Fruit fly (Drosophila melanogaster): ENCODE data around the gene pst.

Gene pst

DNA sequence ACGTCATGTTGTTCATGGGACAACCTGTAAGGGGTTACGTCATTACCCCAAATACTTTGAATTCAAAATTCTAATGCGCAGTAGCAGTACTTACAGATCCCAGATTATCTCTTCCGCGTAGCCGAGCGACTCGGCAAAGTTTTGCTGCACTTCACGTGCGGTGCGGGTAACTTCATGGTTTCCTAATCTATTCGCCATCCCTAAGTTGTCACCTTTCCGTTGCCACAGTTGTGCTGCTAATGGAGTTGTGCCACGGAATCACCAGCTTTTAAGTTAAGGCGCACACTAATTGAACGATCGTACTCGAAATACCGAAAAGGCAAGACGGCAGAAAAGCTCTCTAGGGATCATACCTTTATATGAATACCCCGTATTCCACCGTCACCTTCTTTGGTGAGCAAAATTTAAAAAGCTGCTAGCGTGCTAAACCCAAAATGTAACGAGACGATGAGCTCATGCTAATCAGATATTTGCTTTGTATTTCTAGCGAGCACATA, at the start of gene pst:
TSS of gene pst (minus strand) at position 437 of the 497 bp plus-strand sequence.
- TF ChIP-seq psq (optimal IDR thresholded peaks at IDR 0.05) (no peak), insv (optimal IDR thresholded peaks at IDR 0.05) (no peak), Myc (optimal IDR thresholded peaks at IDR 0.05) (no peak), h (optimal IDR thresholded peaks at IDR 0.05) (no peak), Sin3A (optimal IDR thresholded peaks at IDR 0.05) (no peak), ttk (optimal IDR thresholded peaks at IDR 0.05) (no peak)

DNA sequence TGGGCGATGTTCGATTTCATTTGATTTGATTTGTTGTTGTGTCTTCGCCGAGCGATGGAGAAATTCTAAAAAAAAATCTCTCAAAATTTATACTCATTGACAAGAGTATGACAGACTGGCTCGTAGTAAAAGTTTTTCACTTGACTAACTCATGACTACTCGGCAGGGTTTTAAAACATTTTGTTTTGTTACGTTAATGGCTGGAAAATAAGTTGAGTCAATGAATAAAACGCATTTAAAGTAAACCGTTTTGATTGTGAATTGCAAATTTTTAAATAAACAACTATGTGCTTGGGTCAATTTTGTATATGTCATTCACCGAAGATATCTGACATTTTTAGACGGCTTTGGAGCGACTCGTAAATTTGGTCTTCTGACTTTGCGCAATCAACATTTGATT, 44.0 kb upstream of the pst start, which contains the start of gene CG8560:
TSS of gene CG8560 (minus strand) at position 101 of the 400 bp plus-strand sequence.
- TF ChIP-seq Myc (optimal IDR thresholded peaks at IDR 0.05) (no peak), ttk (optimal IDR thresholded peaks at IDR 0.05) (no peak), h (optimal IDR thresholded peaks at IDR 0.05) (no peak), Sin3A (optimal IDR thresholded peaks at IDR 0.05) (no peak), psq (optimal IDR thresholded peaks at IDR 0.05) (no peak), insv (optimal IDR thresholded peaks at IDR 0.05) (no peak)

DNA sequence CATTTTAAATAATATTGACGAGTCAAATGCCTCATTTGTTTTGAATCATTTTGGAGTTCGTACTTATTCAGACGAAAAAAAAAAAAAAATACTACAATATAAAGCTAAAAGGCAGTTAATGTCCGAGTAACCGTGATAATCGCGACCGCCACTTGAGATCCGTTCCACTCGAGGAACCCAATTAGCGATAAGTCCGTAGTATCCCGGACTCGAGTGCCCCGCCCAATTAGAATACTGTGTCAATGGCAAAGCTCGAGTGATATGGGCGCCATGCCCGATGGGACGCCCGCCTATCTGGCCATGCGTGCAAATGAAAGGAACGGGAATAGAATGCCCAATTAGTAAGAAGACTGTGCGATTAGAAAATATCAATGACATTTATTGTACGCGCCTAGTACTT, 41.9 kb upstream of the pst start:
- TF ChIP-seq insv (optimal IDR thresholded peaks at IDR 0.05) (no peak), psq (optimal IDR thresholded peaks at IDR 0.05) (no peak), ttk (optimal IDR thresholded peaks at IDR 0.05) (no peak), Sin3A (optimal IDR thresholded peaks at IDR 0.05) (no peak), Myc (optimal IDR thresholded peaks at IDR 0.05) (no peak), h (optimal IDR thresholded peaks at IDR 0.05) (no peak)

DNA sequence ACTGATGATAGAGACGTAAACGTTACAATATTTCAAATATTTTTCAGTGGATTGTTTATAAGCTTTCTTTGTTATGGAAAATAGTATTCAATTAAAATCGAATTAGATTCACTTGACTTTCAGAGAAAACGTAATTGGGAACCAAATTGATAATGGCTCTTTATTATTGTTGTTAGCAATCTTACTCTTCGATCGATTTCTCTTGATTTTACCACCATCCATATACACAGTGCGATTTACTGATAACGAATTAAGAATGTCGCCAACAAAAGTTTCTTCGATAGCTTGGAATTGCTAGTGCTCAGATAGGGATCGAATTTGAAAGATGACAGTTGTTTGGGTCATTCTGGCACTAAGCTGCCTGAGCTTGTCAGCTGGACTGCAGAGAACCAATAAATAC, 39.7 kb upstream of the pst start, which contains the start of gene CG18417:
TSS of gene CG18417 (plus strand) at position 301 of the 400 bp plus-strand sequence.
- TF ChIP-seq Myc (optimal IDR thresholded peaks at IDR 0.05) (no peak), psq (optimal IDR thresholded peaks at IDR 0.05) (no peak), ttk (optimal IDR thresholded peaks at IDR 0.05) (no peak), h (optimal IDR thresholded peaks at IDR 0.05) (no peak), Sin3A (optimal IDR thresholded peaks at IDR 0.05) (no peak), insv (optimal IDR thresholded peaks at IDR 0.05) (no peak)

DNA sequence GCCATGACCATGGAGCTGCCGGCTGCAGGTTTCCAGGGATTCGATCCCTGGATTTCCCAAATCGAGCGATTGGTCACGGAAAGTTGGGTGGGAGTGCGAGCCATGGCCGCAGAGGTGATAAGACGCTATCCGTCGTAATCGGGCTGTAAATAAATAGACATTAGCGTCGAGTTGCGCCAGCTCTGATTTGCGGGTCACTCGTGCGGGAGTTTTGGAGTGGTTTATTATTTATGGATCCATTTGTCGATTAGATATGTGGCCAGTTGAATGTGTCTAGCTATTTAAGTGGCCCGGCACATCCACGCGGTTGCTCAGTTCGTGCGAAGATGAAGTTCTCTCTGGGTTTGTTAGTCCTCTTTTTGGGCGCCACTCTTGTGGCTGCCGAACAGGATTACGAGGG, 37.9 kb upstream of the pst start, which contains the start of gene CG8562:
TSS of gene CG8562 (plus strand) at position 307 of the 400 bp plus-strand sequence.
- TF ChIP-seq psq (optimal IDR thresholded peaks at IDR 0.05) = no peak
- TF ChIP-seq insv (optimal IDR thresholded peaks at IDR 0.05) = no peak
- no peak for TF ChIP-seq Myc (optimal IDR thresholded peaks at IDR 0.05)
- no peak for TF ChIP-seq Sin3A (optimal IDR thresholded peaks at IDR 0.05)
- TF ChIP-seq h (optimal IDR thresholded peaks at IDR 0.05) = no peak
- TF ChIP-seq ttk (optimal IDR thresholded peaks at IDR 0.05) = no peak

DNA sequence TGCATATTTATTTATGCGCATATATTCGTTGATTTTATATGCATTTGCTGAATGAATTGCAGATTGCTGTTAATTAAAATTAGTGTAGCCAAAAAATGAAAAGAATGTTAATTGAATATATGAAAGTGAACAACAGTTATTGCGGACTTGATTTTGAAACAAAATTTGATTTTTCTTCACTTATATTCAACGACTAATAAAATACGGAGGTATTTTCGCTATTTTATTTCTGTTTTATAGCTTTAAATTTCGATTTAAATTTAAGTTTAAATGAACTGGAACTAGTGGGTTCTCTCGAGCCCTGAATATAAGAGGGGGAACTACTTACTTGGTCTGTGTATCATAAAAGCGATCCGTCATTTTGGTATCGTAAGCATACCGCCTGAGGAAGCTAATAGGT, 36.0 kb upstream of the pst start, which contains the start of gene CG32379:
TSS of gene CG32379 (plus strand) at position 301 of the 400 bp plus-strand sequence.
- TF ChIP-seq h (optimal IDR thresholded peaks at IDR 0.05) = no peak
- no peak for TF ChIP-seq psq (optimal IDR thresholded peaks at IDR 0.05)
- TF ChIP-seq Sin3A (optimal IDR thresholded peaks at IDR 0.05) = no peak
- TF ChIP-seq insv (optimal IDR thresholded peaks at IDR 0.05) = no peak
- TF ChIP-seq Myc (optimal IDR thresholded peaks at IDR 0.05) = no peak
- no peak for TF ChIP-seq ttk (optimal IDR thresholded peaks at IDR 0.05)

DNA sequence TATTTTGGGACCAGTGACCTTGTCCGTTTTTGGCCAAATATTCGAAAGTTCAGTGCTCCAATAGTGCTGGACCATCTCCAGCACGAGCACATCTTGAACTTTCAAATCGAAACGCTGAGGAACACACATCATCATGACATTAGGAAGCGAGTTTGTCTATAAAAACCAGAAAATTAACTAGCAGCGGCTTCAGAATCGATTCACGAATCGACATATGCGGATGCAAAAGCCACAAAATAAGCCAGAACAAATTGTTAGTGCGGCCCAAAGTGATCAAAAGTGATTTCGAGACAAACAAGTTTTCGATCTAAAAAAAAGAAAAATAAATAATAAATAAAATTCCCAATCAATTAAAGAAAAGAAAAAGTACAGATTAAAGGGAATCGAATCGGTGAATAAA, 30.4 kb upstream of the pst start, which contains the start of gene CG8563:
TSS of gene CG8563 (plus strand) at position 301 of the 400 bp plus-strand sequence.
- TF ChIP-seq Myc (optimal IDR thresholded peaks at IDR 0.05) = no peak
- TF ChIP-seq insv (optimal IDR thresholded peaks at IDR 0.05) = no peak
- TF ChIP-seq psq (optimal IDR thresholded peaks at IDR 0.05) = no peak
- TF ChIP-seq h (optimal IDR thresholded peaks at IDR 0.05) = no peak
- TF ChIP-seq ttk (optimal IDR thresholded peaks at IDR 0.05) = no peak
- no peak for TF ChIP-seq Sin3A (optimal IDR thresholded peaks at IDR 0.05)

DNA sequence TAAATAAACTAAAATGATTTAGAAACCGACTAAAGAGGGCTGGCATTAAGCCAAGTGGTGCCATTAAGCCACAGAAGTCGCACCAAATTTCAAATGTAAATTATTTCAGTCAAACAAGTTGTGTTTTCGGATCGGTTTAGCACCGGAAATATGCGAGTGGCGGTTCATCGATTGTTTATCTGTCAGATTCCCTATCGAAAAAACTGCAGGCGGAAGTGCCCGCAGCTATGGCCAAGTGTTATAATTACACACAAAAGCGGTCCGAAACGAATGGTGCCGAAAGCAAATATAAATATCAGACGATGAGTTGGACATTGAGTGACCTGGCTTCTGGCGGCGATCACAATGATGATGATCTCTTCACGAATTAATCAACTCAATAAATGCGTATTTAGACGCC, 29.9 kb upstream of the pst start:
- TF ChIP-seq Myc (optimal IDR thresholded peaks at IDR 0.05) (no peak), h (optimal IDR thresholded peaks at IDR 0.05) (no peak), Sin3A (optimal IDR thresholded peaks at IDR 0.05) (no peak), ttk (optimal IDR thresholded peaks at IDR 0.05) (no peak), insv (optimal IDR thresholded peaks at IDR 0.05) (no peak), psq (optimal IDR thresholded peaks at IDR 0.05) (no peak)

DNA sequence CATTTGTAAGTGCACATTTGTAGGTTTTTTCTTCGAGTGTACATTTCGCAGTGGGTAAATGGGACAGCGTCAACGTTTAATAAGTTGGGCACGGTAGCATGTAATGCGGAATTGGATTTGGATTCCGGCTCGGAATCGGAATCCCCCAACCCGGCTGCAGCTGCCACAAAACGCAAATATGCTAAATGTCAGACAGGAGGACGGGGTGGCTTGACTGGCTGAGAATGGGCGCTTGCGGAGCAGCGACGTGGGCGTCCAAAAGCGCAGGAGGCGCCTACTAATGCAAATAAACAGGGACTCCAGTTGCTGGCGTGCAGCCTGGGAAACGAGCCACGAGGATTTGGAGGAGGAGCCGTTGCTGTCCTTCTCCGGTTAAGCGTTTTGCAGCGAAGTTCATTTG, 27.8 kb upstream of the pst start, which contains the start of gene CG8564:
TSS of gene CG8564 (minus strand) at position 101 of the 400 bp plus-strand sequence.
- TF ChIP-seq Sin3A (optimal IDR thresholded peaks at IDR 0.05) (no peak), psq (optimal IDR thresholded peaks at IDR 0.05) (no peak), Myc (optimal IDR thresholded peaks at IDR 0.05) (no peak), h (optimal IDR thresholded peaks at IDR 0.05) (no peak), ttk (optimal IDR thresholded peaks at IDR 0.05) (no peak), insv (optimal IDR thresholded peaks at IDR 0.05) (no peak)

DNA sequence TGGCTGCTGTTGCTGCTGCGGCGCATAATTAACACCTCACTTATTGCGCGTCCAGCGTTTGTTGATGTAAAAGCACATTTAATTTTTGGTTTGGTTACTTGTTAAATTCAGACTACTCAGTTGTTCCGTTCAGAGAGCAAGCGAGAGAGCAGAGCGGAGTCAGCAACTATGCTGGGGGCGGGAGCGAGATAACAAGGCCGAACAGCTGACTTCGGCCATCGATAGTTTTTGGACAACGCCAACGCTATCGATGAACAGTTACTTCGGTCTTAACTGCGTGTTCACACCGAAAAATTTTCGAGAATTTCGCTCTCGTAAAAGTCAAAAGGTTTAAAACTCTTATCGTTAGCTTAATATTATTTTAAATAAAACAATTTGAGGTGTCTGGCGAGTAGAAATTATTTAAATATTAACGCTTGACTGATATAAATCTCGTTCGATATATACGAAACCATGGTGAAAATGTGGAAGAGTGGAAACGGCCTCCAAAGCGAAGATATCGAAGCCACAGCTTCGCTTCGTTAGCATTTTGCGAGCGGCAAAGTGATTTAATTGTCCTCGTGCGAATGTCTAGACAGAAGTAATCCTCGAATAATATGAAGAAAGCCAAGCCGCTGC, 21.4 kb upstream of the pst start, which contains the start of the genes SMSr and smid:
TSS of gene SMSr (minus strand) at position 116 of the 618 bp plus-strand sequence.
TSS of gene smid (plus strand) at position 256 of the 618 bp plus-strand sequence.
- TF ChIP-seq Sin3A (optimal IDR thresholded peaks at IDR 0.05) = no peak
- no peak for TF ChIP-seq psq (optimal IDR thresholded peaks at IDR 0.05)
- no peak for TF ChIP-seq insv (optimal IDR thresholded peaks at IDR 0.05)
- TF ChIP-seq ttk (optimal IDR thresholded peaks at IDR 0.05) = no peak
- no peak for TF ChIP-seq Myc (optimal IDR thresholded peaks at IDR 0.05)
- TF ChIP-seq h (optimal IDR thresholded peaks at IDR 0.05) = no peak

DNA sequence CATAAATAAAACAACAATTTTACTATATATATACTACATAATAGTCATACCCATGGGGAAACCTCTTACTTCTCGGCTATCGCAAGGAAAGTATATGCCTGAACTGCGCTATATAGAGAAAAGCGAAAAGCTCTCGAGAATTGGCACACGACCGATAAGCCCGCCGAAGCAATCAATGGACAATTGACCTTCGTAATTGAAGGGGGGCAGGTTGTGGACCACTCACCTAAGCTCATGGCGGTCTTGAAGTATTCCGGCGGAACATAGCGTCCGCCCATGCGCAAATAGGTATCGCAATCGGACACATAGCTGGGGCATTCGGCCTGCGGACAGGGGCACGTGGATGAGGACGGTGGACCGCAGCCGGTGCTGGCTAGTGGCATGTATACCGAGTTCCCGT, 20.3 kb upstream of the pst start:
- no peak for TF ChIP-seq ttk (optimal IDR thresholded peaks at IDR 0.05)
- no peak for TF ChIP-seq Myc (optimal IDR thresholded peaks at IDR 0.05)
- no peak for TF ChIP-seq insv (optimal IDR thresholded peaks at IDR 0.05)
- TF ChIP-seq psq (optimal IDR thresholded peaks at IDR 0.05) = no peak
- no peak for TF ChIP-seq h (optimal IDR thresholded peaks at IDR 0.05)
- TF ChIP-seq Sin3A (optimal IDR thresholded peaks at IDR 0.05) = no peak

DNA sequence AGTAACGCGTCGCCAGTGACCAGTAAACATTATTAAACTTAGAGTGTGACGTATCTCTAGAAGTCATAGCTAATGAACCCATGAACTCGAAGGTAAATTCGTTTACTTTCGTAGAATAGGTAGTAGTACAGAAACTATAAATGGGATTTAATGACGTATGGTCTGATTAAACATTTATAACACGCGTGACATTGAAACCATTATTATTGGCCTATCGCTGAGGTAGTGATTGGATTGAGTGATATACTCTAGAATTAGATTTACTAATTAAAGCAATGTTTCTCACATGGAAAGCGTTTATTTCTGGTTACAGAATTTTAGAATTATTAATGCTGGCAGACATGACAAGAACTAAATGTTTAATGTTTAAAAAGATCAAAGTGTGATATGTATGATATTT, 16.8 kb upstream of the pst start:
- TF ChIP-seq insv (optimal IDR thresholded peaks at IDR 0.05) = no peak
- TF ChIP-seq psq (optimal IDR thresholded peaks at IDR 0.05) = no peak
- TF ChIP-seq ttk (optimal IDR thresholded peaks at IDR 0.05) = no peak
- TF ChIP-seq Myc (optimal IDR thresholded peaks at IDR 0.05) = no peak
- TF ChIP-seq h (optimal IDR thresholded peaks at IDR 0.05) = no peak
- no peak for TF ChIP-seq Sin3A (optimal IDR thresholded peaks at IDR 0.05)

Data from Kc167 (cell line).